Fruit fly (Drosophila melanogaster) whole organism, prepupa: Measurements from ENCODE around the gene 7B2.

ENCODE experiments used
- Blimp-1 ChIP-seq: fragments of 200-800 bp; sonication (Bioruptor generic); optimal IDR thresholded peaks from 3 replicates; lab custom pipeline; 2017; ENCODE audit warnings: missing biosample characterization, missing genetic modification characterization, mild to moderate bottlenecking, moderate library complexity, missing genetic modification reagents
- CG6854 ChIP-seq: fragments of 200-800 bp; sonication (Bioruptor generic); optimal IDR thresholded peaks from 2 replicates; lab custom pipeline; 2017; ENCODE audit warnings: missing biosample characterization, mild to moderate bottlenecking, missing genetic modification characterization
- Hr39 ChIP-seq: fragments of 200-800 bp; sonication (Bioruptor generic); optimal IDR thresholded peaks from 2 replicates; lab custom pipeline; 2016; ENCODE audit warnings: missing biosample characterization, missing genetic modification characterization
- OdsH ChIP-seq: fragments of 200-800 bp; sonication (Bioruptor generic); optimal IDR thresholded peaks from 3 replicates; lab custom pipeline; 2016; ENCODE audit warnings: missing biosample characterization, missing genetic modification characterization

dm6 chr3R:5389034-5389433, 12.5 kb downstream of the 7B2 start:
- TF ChIP-seq Hr39 (GFP tag; lab: Kevin White, UChicago) = no peak
- TF ChIP-seq OdsH (GFP tag; lab: Kevin White, UChicago) = no peak
- TF ChIP-seq CG6854 (GFP tag; lab: Kevin White, UChicago) = no peak
- no peak for TF ChIP-seq Blimp-1 (GFP tag; lab: Kevin White, UChicago)
